Fruit fly (Drosophila melanogaster) whole organism, embryonic: Measurements from ENCODE around the gene Pgd.

Experiments
- CG17802 ChIP-seq: fragments of 200-800 bp; sonication (Bioruptor generic); optimal IDR thresholded peaks from 2 replicates; lab custom pipeline; 2018; ENCODE audit warnings: missing biosample characterization, mild to moderate bottlenecking, missing genetic modification characterization, moderate library complexity
- CG18262 ChIP-seq: fragments of 200-800 bp; optimal IDR thresholded peaks from 3 replicates; lab custom pipeline; 2019; ENCODE audit warnings: missing biosample characterization, mild to moderate bottlenecking, missing genetic modification characterization, moderate library complexity
- CG18476 ChIP-seq: fragments of 200-800 bp; sonication (Bioruptor generic); optimal IDR thresholded peaks from 2 replicates; lab custom pipeline; 2016; ENCODE audit warnings: missing biosample characterization, mild to moderate bottlenecking, missing genetic modification characterization
- CG31441 ChIP-seq: fragments of 200-800 bp; sonication (Bioruptor generic); IDR thresholded peaks from 2 replicates; pipeline ENCODE4 v1.3.6; 2022; ENCODE audit warnings: missing biosample characterization, missing genetic modification characterization
- CG7271 ChIP-seq: fragments of 200-800 bp; sonication (Bioruptor generic); optimal IDR thresholded peaks from 2 replicates; lab custom pipeline; 2018; ENCODE audit warnings: missing biosample characterization, mild to moderate bottlenecking, missing genetic modification characterization, moderate library complexity
- croc ChIP-seq: fragments of 200-800 bp; sonication (Bioruptor generic); conservative IDR thresholded peaks from 3 replicates; pipeline ENCODE4 v1.3.6; 2022; ENCODE audit warnings: missing biosample characterization, missing genetic modification characterization
- disco-r ChIP-seq: fragments of 200-800 bp; sonication (Bioruptor generic); optimal IDR thresholded peaks from 2 replicates; lab custom pipeline; 2016; ENCODE audit warnings: missing biosample characterization, missing genetic modification characterization
- sisA ChIP-seq: fragments of 200-800 bp; sonication (Bioruptor generic); IDR thresholded peaks from 2 replicates; pipeline ENCODE4 v1.3.6; 2022; ENCODE audit warnings: missing biosample characterization, missing genetic modification characterization
- vnd ChIP-seq: fragments of 200-800 bp; sonication (Bioruptor generic); IDR thresholded peaks from 3 replicates; pipeline ENCODE4 v1.3.6; 2022; ENCODE audit warnings: missing biosample characterization, missing genetic modification characterization; ENCODE audit not compliant: partially characterized antibody

DNA sequence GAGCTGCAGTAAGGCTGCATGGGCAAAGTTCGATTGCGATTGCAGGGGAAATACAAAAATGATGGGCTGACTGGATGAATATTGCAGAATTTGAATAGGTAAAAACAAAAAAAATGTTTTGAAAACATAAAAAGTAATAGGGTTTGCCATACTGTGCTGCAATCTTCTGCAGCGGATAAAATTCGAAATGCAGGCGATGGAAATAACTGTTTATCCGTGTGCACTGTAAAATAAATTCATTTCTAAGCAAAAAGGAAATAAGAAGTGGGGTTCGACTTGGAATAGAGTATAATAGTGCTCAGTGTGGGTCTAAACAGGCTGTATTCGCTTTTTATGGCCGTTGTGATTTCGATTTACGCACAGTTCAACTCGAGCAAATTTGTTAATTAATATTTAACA, 48.9 kb downstream of the Pgd start, which contains the start of gene CG14053:
- TF ChIP-seq CG7271 (tag; lab: Kevin White, UChicago) = no peak
- no peak for TF ChIP-seq CG17802 (tag; lab: Kevin White, UChicago)
- no peak for TF ChIP-seq CG18262 (tag; lab: Kevin White, UChicago)
- TF ChIP-seq vnd (GFP tag; lab: Robert Waterston, UW) = no peak
- no peak for TF ChIP-seq disco-r (GFP tag; lab: Kevin White, UChicago)
- TF ChIP-seq CG31441 (GFP tag; lab: Robert Waterston, UW) = no peak
- no peak for TF ChIP-seq croc (GFP tag; lab: Robert Waterston, UW)
- TF ChIP-seq CG18476 = no peak
- no peak for TF ChIP-seq sisA (GFP tag; lab: Robert Waterston, UW)
